Worm (Caenorhabditis elegans): ENCODE data around the gene C08F1.10.

ce11 chrII:1738844-1739243 lies 47.3 kb downstream of the C08F1.10 start, which contains the start of the genes irld-9 and irld-33:
- TF ChIP-seq ztf-29 (GFP tag; IDR thresholded peaks at IDR 0.05): no peak
- TF ChIP-seq tab-1 (GFP tag; IDR thresholded peaks at IDR 0.05): no peak
- no peak for TF ChIP-seq T22C8.4 (GFP tag; IDR thresholded peaks at IDR 0.05)
- TF ChIP-seq flt-1 (GFP tag; IDR thresholded peaks at IDR 0.05): no peak
- no peak for TF ChIP-seq ztf-23 (GFP tag; IDR thresholded peaks at IDR 0.05)
- TF ChIP-seq ref-1 (GFP tag; conservative IDR thresholded peaks at IDR 0.05): no peak
- no peak for TF ChIP-seq cog-1 (tag; optimal IDR thresholded peaks at IDR 0.05)
- TF ChIP-seq klf-2 (GFP tag; conservative IDR thresholded peaks at IDR 0.05): no peak
